Worm (Caenorhabditis elegans) whole organism, L2 larva: Measurements from ENCODE around the gene ZK105.3.

Experiments
- F13H6.1 ChIP-seq: sonication (generic microtip); optimal IDR thresholded peaks from 2 replicates; lab custom pipeline; 2016; ENCODE audit warnings: missing genetic modification characterization, missing compliant biosample characterization
- zag-1 ChIP-seq: fragments of 150-350 bp; optimal IDR thresholded peaks from 2 replicates; lab custom pipeline; 2014; ENCODE audit warnings: missing biosample characterization, missing genetic modification characterization

- TF ChIP-seq zag-1 (tag; lab: Kevin White, UChicago) (no peak), F13H6.1 (tag; lab: Kevin White, UChicago) (no peak)
Measured at ce11 chrV:7749708-7750107, 52.8 kb downstream of the ZK105.3 start.
